Worm (Caenorhabditis elegans) whole organism, L3 larva: ENCODE results near the gene hal-3.

Experiments
- ama-1 ChIP-seq: fragments of 150-350 bp; optimal IDR thresholded peaks from 2 replicates; lab custom pipeline; 2018
- elt-3 ChIP-seq, 3 experiments: fragments of 150-350 bp in 1 of 3; sonication (generic microtip) in 2 of 3; optimal IDR thresholded peaks; 2 replicates in 2 of 3; 4 replicates in 1 of 3; lab custom pipeline; 2014 to 2017; ENCODE audit warnings: missing biosample characterization in 3 of 3, missing genetic modification characterization in 3 of 3
- lin-15B ChIP-seq: fragments of 150-350 bp; optimal IDR thresholded peaks from 2 replicates; lab custom pipeline; 2014; ENCODE audit warnings: missing biosample characterization, missing genetic modification characterization
- mdl-1 ChIP-seq: fragments of 150-350 bp; optimal IDR thresholded peaks from 2 replicates; lab custom pipeline; 2014; ENCODE audit warnings: missing biosample characterization, missing genetic modification characterization
- nhr-11 ChIP-seq: fragments of 150-350 bp; optimal IDR thresholded peaks from 2 replicates; lab custom pipeline; 2014; ENCODE audit warnings: missing biosample characterization, missing genetic modification characterization
- pqm-1 ChIP-seq: fragments of 150-350 bp; optimal IDR thresholded peaks from 2 replicates; lab custom pipeline; 2017; ENCODE audit warnings: missing biosample characterization, missing genetic modification characterization, inconsistent platforms
- unc-62 ChIP-seq: fragments of 150-350 bp; sonication (generic microtip); optimal IDR thresholded peaks from 4 replicates; lab custom pipeline; 2014; ENCODE audit warnings: missing biosample characterization, missing genetic modification reagents, missing genetic modification characterization

DNA sequence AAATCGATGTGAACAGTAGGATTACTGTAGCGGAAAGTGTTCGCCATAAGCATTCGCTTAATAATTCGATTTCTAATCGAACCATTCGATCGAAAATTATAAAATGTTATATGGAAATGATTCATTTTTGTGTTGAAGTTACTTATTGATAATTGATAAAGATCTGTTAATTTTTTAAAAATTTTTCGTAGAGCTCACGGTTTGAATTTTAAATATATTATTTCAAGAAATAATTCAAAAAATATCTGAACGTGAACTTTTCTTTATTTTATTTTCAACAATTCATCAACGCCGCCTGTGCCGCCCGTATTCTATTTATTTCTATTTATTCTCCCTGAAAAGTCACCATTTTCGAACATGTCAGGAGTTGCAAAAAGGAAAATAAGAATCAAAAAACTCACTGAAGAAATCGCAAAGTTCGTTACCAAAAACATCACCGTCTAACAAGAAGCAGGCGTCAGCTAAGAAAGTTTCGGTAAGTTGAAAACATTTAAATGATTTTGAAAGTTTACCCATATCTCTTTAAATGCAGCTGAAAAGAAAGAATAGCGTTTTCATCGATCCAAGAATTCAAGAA lies 5.5 kb downstream of the hal-3 start, which contains the start of the genes T15H9.5 and T15H9.4:
- TF ChIP-seq nhr-11 (no peak), ama-1 (lab: Kevin White, UChicago) (no peak), unc-62 (GFP tag; lab: Kevin White, UChicago) (no peak), lin-15B (tag; lab: Kevin White, UChicago) (no peak), pqm-1 (tag; lab: Kevin White, UChicago) (no peak), elt-3 (tag; optimal IDR thresholded peaks at IDR 0.05; lab: Kevin White, UChicago) (no peak), mdl-1 (tag; lab: Kevin White, UChicago) (no peak)
